Fruit fly (Drosophila melanogaster): Measurements from ENCODE around the gene CG18558.
A peak's percentile ranks its signal among the peaks of the same experiment; 100 is the strongest.

The CG18558 gene

DNA sequence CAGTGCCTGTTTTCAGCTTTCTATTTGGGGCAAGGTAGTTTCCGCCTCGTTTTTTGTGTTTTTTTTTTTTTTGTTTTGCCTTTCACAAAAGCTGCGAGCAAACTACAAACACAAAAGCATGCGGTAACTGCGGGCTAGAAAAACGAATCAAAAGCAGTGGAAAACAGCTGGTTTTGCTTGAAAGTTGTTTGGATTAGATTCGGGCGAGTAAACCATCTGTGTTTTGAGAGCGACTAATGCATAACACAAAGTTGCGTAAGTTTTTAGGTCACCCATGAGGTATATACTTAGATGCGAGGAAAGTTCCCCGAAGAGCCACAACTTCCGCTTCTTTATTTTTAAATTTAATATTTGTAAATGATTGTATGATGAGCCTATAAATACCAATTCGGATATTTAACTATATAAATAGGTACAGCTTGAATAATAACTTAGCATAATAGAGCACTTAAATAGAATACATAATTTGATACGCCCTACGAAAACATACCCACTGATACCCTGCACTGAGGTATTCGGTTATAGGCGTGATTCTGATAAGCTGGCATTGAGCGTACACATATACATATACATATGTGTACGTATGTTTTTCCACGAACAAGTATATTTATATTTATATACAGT is 28.1 kb upstream of the CG18558 start (continued):
- TF ChIP-seq Doc3 (GFP tag; IDR thresholded peaks at IDR 0.05; ENCODE audit: partially characterized antibody) (no peak), CG7357 (GFP tag; IDR thresholded peaks at IDR 0.05) (peak; percentile 33; the same call in 1 of the 3 replicates), CG16815 (GFP tag; optimal IDR thresholded peaks at IDR 0.05) (no peak), CG6654 (GFP tag; optimal IDR thresholded peaks at IDR 0.05) (no peak), CG16813 (GFP tag; IDR thresholded peaks at IDR 0.05; ENCODE audit: partially characterized antibody) (no peak), disco-r (GFP tag; optimal IDR thresholded peaks at IDR 0.05) (no peak), CG11696 (GFP tag; IDR thresholded peaks at IDR 0.05) (no peak; the same call in 1 of the 2 replicates), CG3847 (GFP tag; IDR thresholded peaks at IDR 0.05) (0 out of 2 replicates have a peak, but pooled peaks have one; percentile 19), CG9932 (GFP tag; IDR thresholded peaks at IDR 0.05) (peak; percentile 35; the same call in 1 of the 2 replicates), CG8924 (tag; optimal IDR thresholded peaks at IDR 0.05) (peak; percentile 41)

DNA sequence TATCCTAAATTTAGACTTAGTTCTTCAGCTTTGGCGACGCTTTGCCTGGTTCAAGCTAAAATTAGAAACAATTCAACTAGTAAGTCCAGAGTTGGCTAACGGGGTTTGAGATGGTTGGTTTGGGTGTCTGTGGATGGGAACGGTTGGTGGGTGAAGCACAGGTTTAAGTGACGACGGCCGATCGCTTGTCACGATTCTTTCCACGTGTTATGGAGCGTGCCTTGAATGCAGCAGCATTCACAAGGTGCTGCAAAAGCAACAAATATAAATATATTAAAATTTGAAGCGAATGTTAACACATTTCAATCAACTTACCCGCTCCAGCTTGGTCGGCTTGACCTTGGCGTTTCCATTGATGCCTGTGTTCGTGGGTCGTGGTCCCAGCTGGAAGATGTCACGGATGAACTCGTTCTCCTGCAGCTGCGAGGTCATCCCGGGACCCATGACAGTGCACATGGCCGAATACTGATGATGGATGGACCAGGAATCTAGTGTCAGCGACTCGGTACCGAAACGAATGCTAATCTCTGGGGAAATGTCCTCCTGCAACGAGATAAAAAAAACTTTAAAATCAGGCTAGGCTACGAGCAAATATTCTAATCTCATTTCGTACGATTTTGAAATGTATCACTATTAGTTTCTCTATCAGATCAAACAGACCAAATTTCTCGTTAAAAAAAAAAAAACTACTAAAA is 24.8 kb upstream of the CG18558 start, which contains the start of gene CG8813:
TSS of gene CG8813 (plus strand) at position 645 of the 695 bp plus-strand sequence.
- no peak for TF ChIP-seq stc (GFP tag; IDR thresholded peaks at IDR 0.05)
- TF ChIP-seq inv (GFP tag; IDR thresholded peaks at IDR 0.05; ENCODE audit: partially characterized antibody) = 0 out of 2 replicates have a peak, but pooled peaks have one; percentile 16
- no peak for TF ChIP-seq repo (GFP tag; optimal IDR thresholded peaks at IDR 0.05)
- no peak for TF ChIP-seq CG6689 (GFP tag; IDR thresholded peaks at IDR 0.05)
- no peak for TF ChIP-seq cad (GFP tag; optimal IDR thresholded peaks at IDR 0.05)
- 0 out of 4 replicates have a peak, but pooled peaks have one; percentile 66 for TF ChIP-seq chinmo (GFP tag; IDR thresholded peaks at IDR 0.05; ENCODE audit: partially characterized antibody)
- no peak for TF ChIP-seq CG12219 (GFP tag; optimal IDR thresholded peaks at IDR 0.05)
- TF ChIP-seq CG12236 (GFP tag; optimal IDR thresholded peaks at IDR 0.05) = no peak
- TF ChIP-seq vvl (GFP tag; IDR thresholded peaks at IDR 0.05) = peak; percentile 68; the same call in 1 of the 2 replicates
- TF ChIP-seq Ets65A (GFP tag) = peak; percentile 78
- TF ChIP-seq Doc3 (GFP tag; IDR thresholded peaks at IDR 0.05; ENCODE audit: partially characterized antibody) = no peak
- TF ChIP-seq lbe (GFP tag; optimal IDR thresholded peaks at IDR 0.05) = no peak
- TF ChIP-seq Med (GFP tag) = peak; percentile 48

DNA sequence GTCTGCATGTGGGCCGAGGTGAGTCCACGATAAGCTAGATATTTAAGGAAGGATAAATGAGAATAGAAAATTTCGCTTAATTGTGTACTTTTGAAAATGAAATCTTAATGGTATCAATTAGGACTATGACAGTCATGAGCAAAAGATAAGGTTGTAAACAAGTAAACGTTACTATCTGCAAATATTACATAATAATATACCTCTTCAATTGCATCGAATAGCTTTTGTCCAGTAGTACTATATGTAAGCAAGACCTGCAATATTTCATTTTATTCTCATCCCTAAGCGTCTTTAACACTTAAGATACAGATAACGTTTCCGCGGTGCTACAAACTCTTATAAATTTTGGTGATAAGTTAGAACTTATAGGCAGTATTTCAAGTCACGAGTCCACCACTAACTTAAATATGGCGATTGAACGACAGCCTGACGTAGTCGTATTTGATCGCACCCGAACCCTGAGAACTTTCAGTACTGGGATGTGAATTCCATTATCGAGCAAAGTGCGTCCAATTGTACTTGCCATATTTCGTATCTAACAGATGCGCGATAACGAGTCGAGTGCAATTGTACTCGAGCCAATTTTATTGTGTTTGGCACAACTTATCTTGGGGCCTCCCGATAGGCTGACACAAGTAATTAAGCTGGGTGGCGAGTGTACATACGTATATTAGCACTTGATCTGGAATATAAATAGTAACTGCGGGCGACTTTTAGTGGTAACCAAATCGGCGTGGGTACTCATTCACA is 21.4 kb upstream of the CG18558 start:
- TF ChIP-seq dysf (GFP tag; IDR thresholded peaks at IDR 0.05) = no peak
- TF ChIP-seq CG12236 (GFP tag; optimal IDR thresholded peaks at IDR 0.05) = no peak
- TF ChIP-seq CG6689 (GFP tag; IDR thresholded peaks at IDR 0.05) = no peak
- peak; percentile 52 for TF ChIP-seq grn (GFP tag; optimal IDR thresholded peaks at IDR 0.05)
- TF ChIP-seq mirr (GFP tag; optimal IDR thresholded peaks at IDR 0.05) = peak; percentile 80
- no peak for TF ChIP-seq fd3F (GFP tag; optimal IDR thresholded peaks at IDR 0.05)
- TF ChIP-seq Kr (GFP tag; optimal IDR thresholded peaks at IDR 0.05) = no peak
- no peak for TF ChIP-seq slbo (GFP tag; IDR thresholded peaks at IDR 0.05)
- no peak for TF ChIP-seq ro (GFP tag; IDR thresholded peaks at IDR 0.05)
- TF ChIP-seq CG9215 (GFP tag; IDR thresholded peaks at IDR 0.05) = no peak
- TF ChIP-seq Atf3 (GFP tag; optimal IDR thresholded peaks at IDR 0.05) = no peak
- TF ChIP-seq PHDP (tag; optimal IDR thresholded peaks at IDR 0.05) = no peak
- no peak for TF ChIP-seq hth (optimal IDR thresholded peaks at IDR 0.05)
- no peak for TF ChIP-seq chif (GFP tag; optimal IDR thresholded peaks at IDR 0.05)
- TF ChIP-seq CG6254 (GFP tag; optimal IDR thresholded peaks at IDR 0.05) = no peak
- TF ChIP-seq Antp (GFP tag; optimal IDR thresholded peaks at IDR 0.05) = no peak
- no peak for TF ChIP-seq chn (GFP tag; optimal IDR thresholded peaks at IDR 0.05)
- no peak for TF ChIP-seq CG2202 (tag; optimal IDR thresholded peaks at IDR 0.05)
- TF ChIP-seq CG2712 (tag; optimal IDR thresholded peaks at IDR 0.05) = no peak
- peak; percentile 39 for TF ChIP-seq Hey (tag; optimal IDR thresholded peaks at IDR 0.05)
- no peak for TF ChIP-seq ac (GFP tag; optimal IDR thresholded peaks at IDR 0.05)
- peak; percentile 37 for TF ChIP-seq CG18011 (GFP tag; optimal IDR thresholded peaks at IDR 0.05)
- peak; percentile 10 for TF ChIP-seq sens (GFP tag)
- peak; percentile 57 for TF ChIP-seq CG34376 (GFP tag; optimal IDR thresholded peaks at IDR 0.05)
- TF ChIP-seq zfh2 (GFP tag; optimal IDR thresholded peaks at IDR 0.05) = no peak
